Fruit fly (Drosophila melanogaster) whole organism, pupa: ENCODE results near the gene CG14969.

Experiments
- CG12605 ChIP-seq: fragments of 200-800 bp; sonication (Bioruptor generic); IDR thresholded peaks from 2 replicates; pipeline ENCODE4 v1.3.6; 2022; ENCODE audit warnings: missing biosample characterization, missing genetic modification characterization
- CG14655 ChIP-seq: fragments of 200-800 bp; sonication (Bioruptor generic); optimal IDR thresholded peaks from 3 replicates; lab custom pipeline; 2017; ENCODE audit warnings: mild to moderate bottlenecking, missing biosample characterization, missing genetic modification reagents, missing genetic modification characterization
- CG17806 ChIP-seq: fragments of 200-800 bp; sonication (Bioruptor generic); optimal IDR thresholded peaks from 2 replicates; lab custom pipeline; 2018; ENCODE audit warnings: missing biosample characterization, mild to moderate bottlenecking, missing genetic modification characterization, moderate library complexity
- CG32121 ChIP-seq: fragments of 200-800 bp; sonication (Bioruptor generic); IDR thresholded peaks from 2 replicates; pipeline ENCODE4 v1.3.6; 2022; ENCODE audit warnings: missing biosample characterization, missing genetic modification characterization
- CG34367 ChIP-seq: fragments of 200-800 bp; sonication (Bioruptor generic); optimal IDR thresholded peaks from 2 replicates; lab custom pipeline; 2018; ENCODE audit warnings: missing biosample characterization, mild to moderate bottlenecking, missing genetic modification characterization
- CG4496 ChIP-seq: fragments of 200-800 bp; sonication (Bioruptor generic); IDR thresholded peaks from 3 replicates; pipeline ENCODE4 v1.3.6; 2022; ENCODE audit warnings: missing biosample characterization, missing genetic modification characterization
- CG8301 ChIP-seq: fragments of 200-800 bp; sonication (Bioruptor generic); optimal IDR thresholded peaks from 2 replicates; lab custom pipeline; 2018; ENCODE audit warnings: missing biosample characterization, mild to moderate bottlenecking, missing genetic modification characterization
- EcR ChIP-seq: fragments of 200-800 bp; sonication (Bioruptor generic); optimal IDR thresholded peaks from 3 replicates; lab custom pipeline; 2019; ENCODE audit warnings: missing biosample characterization, missing genetic modification characterization, mild to moderate bottlenecking, moderate library complexity, missing genetic modification reagents
- Pif1A ChIP-seq: fragments of 200-800 bp; sonication (Bioruptor generic); optimal IDR thresholded peaks from 3 replicates; lab custom pipeline; 2016; ENCODE audit warnings: missing biosample characterization, missing genetic modification characterization
- Pif1B ChIP-seq: fragments of 200-800 bp; sonication (Bioruptor generic); optimal IDR thresholded peaks from 3 replicates; lab custom pipeline; 2016; ENCODE audit warnings: missing biosample characterization, missing genetic modification characterization
- Snoo ChIP-seq: fragments of 200-800 bp; sonication (Bioruptor generic); optimal IDR thresholded peaks from 3 replicates; lab custom pipeline; 2017; ENCODE audit warnings: missing biosample characterization, mild to moderate bottlenecking, missing genetic modification characterization, inconsistent platforms
- gl ChIP-seq: fragments of 200-800 bp; sonication (Bioruptor generic); optimal IDR thresholded peaks from 2 replicates; lab custom pipeline; 2018; ENCODE audit warnings: missing biosample characterization, mild to moderate bottlenecking, missing genetic modification characterization
- rn ChIP-seq: fragments of 200-800 bp; sonication (Bioruptor generic); IDR thresholded peaks from 2 replicates; pipeline ENCODE4 v1.3.6; 2022; ENCODE audit warnings: missing biosample characterization, missing genetic modification characterization

dm6 chr3L:3314049-3314448 is 20.7 kb downstream of the CG14969 start, which contains the start of gene Drsl2:
- TF ChIP-seq rn (GFP tag; lab: Robert Waterston, UW) = no peak
- no peak for TF ChIP-seq CG14655 (GFP tag; lab: Kevin White, UChicago)
- TF ChIP-seq CG4496 (GFP tag; lab: Robert Waterston, UW) = no peak
- no peak for TF ChIP-seq Pif1A
- no peak for TF ChIP-seq CG12605
- no peak for TF ChIP-seq CG17806 (tag; lab: Kevin White, UChicago)
- TF ChIP-seq CG34367 (tag; lab: Kevin White, UChicago) = no peak
- TF ChIP-seq CG32121 (GFP tag; lab: Robert Waterston, UW) = no peak
- no peak for TF ChIP-seq gl
- TF ChIP-seq Pif1B = no peak
- no peak for TF ChIP-seq EcR (GFP tag; lab: Kevin White, UChicago)
- no peak for TF ChIP-seq Snoo (tag; lab: Kevin White, UChicago)
- TF ChIP-seq CG8301 (tag; lab: Kevin White, UChicago) = no peak
